Worm (Caenorhabditis elegans): ENCODE measurements around the gene affl-1.

DNA sequence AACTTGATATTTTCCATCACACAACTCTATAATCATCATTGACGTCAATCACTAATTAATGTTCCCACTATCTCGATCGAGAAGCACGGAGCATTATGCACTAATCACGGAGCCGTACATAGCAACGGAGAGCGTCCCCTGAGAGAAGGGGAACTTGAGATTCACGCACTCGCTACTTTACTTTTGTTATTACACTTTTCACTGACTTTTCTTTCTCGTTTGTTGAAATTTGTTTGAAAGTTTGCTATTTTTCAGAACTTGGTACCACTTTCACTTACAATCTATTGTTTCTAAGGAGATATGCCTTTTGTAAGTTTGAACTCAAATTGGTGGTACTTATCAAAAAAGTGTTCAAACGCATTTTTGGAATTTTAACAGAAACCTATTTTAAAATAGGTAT lies 4.1 kb downstream of the affl-1 start, which contains the start of gene Y55B1BR.8:
- TF ChIP-seq ztf-6 (GFP tag; IDR thresholded peaks at IDR 0.05) (no peak), ceh-91 (GFP tag; IDR thresholded peaks at IDR 0.05) (no peak), let-607 (tag; optimal IDR thresholded peaks at IDR 0.05) (no peak), akir-1 (GFP tag; optimal IDR thresholded peaks at IDR 0.05) (no peak), F10E7.11 (tag; optimal IDR thresholded peaks at IDR 0.05) (no peak), let-526 (GFP tag; IDR thresholded peaks at IDR 0.05) (no peak)

All from whole organism, young adult.